Worm (Caenorhabditis elegans): ENCODE measurements around the gene C18H7.1.

Gene C18H7.1

ce11 chrIV:606055-606454 lies 9.3 kb upstream of the C18H7.1 start, which contains the start of gene inx-18:
TSS of gene inx-18 (plus strand) at chrIV:606355.
- TF ChIP-seq elt-3 (tag; optimal IDR thresholded peaks at IDR 0.05) (no peak), ham-2 (GFP tag; optimal IDR thresholded peaks at IDR 0.05) (no peak), ceh-43 (GFP tag; optimal IDR thresholded peaks at IDR 0.05) (no peak), hlh-1 (tag; optimal IDR thresholded peaks at IDR 0.05) (peak; percentile 67), pha-4 (tag; optimal IDR thresholded peaks at IDR 0.05) (no peak), blmp-1 (tag; optimal IDR thresholded peaks at IDR 0.05) (no peak)

ce11 chrIV:607628-608027 lies 7.7 kb upstream of the C18H7.1 start:
- peak; percentile 63 for TF ChIP-seq unc-120 (tag; optimal IDR thresholded peaks at IDR 0.05; ENCODE audit: poor library complexity, severe bottlenecking)
- peak; percentile 89 for TF ChIP-seq hlh-1 (tag; optimal IDR thresholded peaks at IDR 0.05)
- peak; percentile 60 for TF ChIP-seq unc-62 (GFP tag; optimal IDR thresholded peaks at IDR 0.05)
- no peak for TF ChIP-seq ham-2 (GFP tag; optimal IDR thresholded peaks at IDR 0.05)

- TF ChIP-seq ceh-43 (GFP tag; optimal IDR thresholded peaks at IDR 0.05) (no peak), sem-2 (GFP tag; optimal IDR thresholded peaks at IDR 0.05) (no peak), mep-1 (tag; optimal IDR thresholded peaks at IDR 0.05) (no peak), snpc-4 (tag; optimal IDR thresholded peaks at IDR 0.05) (no peak), hlh-1 (tag; optimal IDR thresholded peaks at IDR 0.05) (no peak), ces-1 (GFP tag; optimal IDR thresholded peaks at IDR 0.05) (no peak), tbx-8 (GFP tag; optimal IDR thresholded peaks at IDR 0.05) (no peak)
Measured at ce11 chrIV:613155-613554, 2.2 kb upstream of the C18H7.1 start.

- TF ChIP-seq ceh-83 (GFP tag; optimal IDR thresholded peaks at IDR 0.05) (no peak), lin-13 (tag; optimal IDR thresholded peaks at IDR 0.05) (no peak)
Measured at ce11 chrIV:619766-620165, 4.4 kb downstream of the C18H7.1 start.

ce11 chrIV:620324-620723 lies 5.0 kb downstream of the C18H7.1 start:
- TF ChIP-seq ztf-11 (tag; optimal IDR thresholded peaks at IDR 0.05): peak; percentile 21
- peak; percentile 28 for TF ChIP-seq ces-1 (GFP tag; optimal IDR thresholded peaks at IDR 0.05)
- TF ChIP-seq nhr-237 (tag; optimal IDR thresholded peaks at IDR 0.05): peak; percentile 8
- no peak for TF ChIP-seq unc-39 (tag; optimal IDR thresholded peaks at IDR 0.05)
- TF ChIP-seq mls-2 (tag; optimal IDR thresholded peaks at IDR 0.05): peak; percentile 78
- no peak for TF ChIP-seq elt-3 (tag; optimal IDR thresholded peaks at IDR 0.05)
- no peak for TF ChIP-seq mab-5 (tag; optimal IDR thresholded peaks at IDR 0.05)
- TF ChIP-seq elt-1 (tag; optimal IDR thresholded peaks at IDR 0.05; ENCODE audit: borderline replicate concordance, insufficient read depth): no peak
- peak; percentile 68 for TF ChIP-seq ham-2 (GFP tag; optimal IDR thresholded peaks at IDR 0.05)
- peak; percentile 86 for TF ChIP-seq M03D4.4 (tag; optimal IDR thresholded peaks at IDR 0.05)
- peak; percentile 72 for TF ChIP-seq tbx-8 (GFP tag; optimal IDR thresholded peaks at IDR 0.05)
- no peak for TF ChIP-seq nhr-12 (tag; optimal IDR thresholded peaks at IDR 0.05)
- TF ChIP-seq mep-1 (tag; optimal IDR thresholded peaks at IDR 0.05): peak; percentile 29
- peak; percentile 5 for TF ChIP-seq unc-62 (GFP tag; optimal IDR thresholded peaks at IDR 0.05)
- TF ChIP-seq sptf-1 (tag; optimal IDR thresholded peaks at IDR 0.05): peak; percentile 91
- peak; percentile 69 for TF ChIP-seq bed-3 (GFP tag; optimal IDR thresholded peaks at IDR 0.05)
- TF ChIP-seq nhr-2 (tag; optimal IDR thresholded peaks at IDR 0.05): no peak
- peak; percentile 26 for TF ChIP-seq pha-4 (tag; optimal IDR thresholded peaks at IDR 0.05)
- TF ChIP-seq ceh-83 (GFP tag; optimal IDR thresholded peaks at IDR 0.05): peak; percentile 85
- peak; percentile 61 for TF ChIP-seq sem-2 (GFP tag; optimal IDR thresholded peaks at IDR 0.05)
- TF ChIP-seq lin-13 (tag; optimal IDR thresholded peaks at IDR 0.05): no peak
- TF ChIP-seq unc-120 (tag; optimal IDR thresholded peaks at IDR 0.05; ENCODE audit: poor library complexity, severe bottlenecking): peak; percentile 76
- TF ChIP-seq lsy-2 (tag; optimal IDR thresholded peaks at IDR 0.05): peak; percentile 2
- peak; percentile 74 for TF ChIP-seq ceh-43 (GFP tag; optimal IDR thresholded peaks at IDR 0.05)
- peak; percentile 70 for TF ChIP-seq flh-1 (GFP tag; optimal IDR thresholded peaks at IDR 0.05)
- peak; percentile 20 for TF ChIP-seq nhr-28 (tag; optimal IDR thresholded peaks at IDR 0.05)
- peak; percentile 82 for TF ChIP-seq drap-1 (GFP tag; optimal IDR thresholded peaks at IDR 0.05)
- TF ChIP-seq snpc-4 (tag; optimal IDR thresholded peaks at IDR 0.05): no peak
- TF ChIP-seq zip-8 (tag; optimal IDR thresholded peaks at IDR 0.05): no peak
- peak; percentile 81 for TF ChIP-seq lin-32 (GFP tag; optimal IDR thresholded peaks at IDR 0.05)
- no peak for TF ChIP-seq ceh-39 (tag; optimal IDR thresholded peaks at IDR 0.05)
- TF ChIP-seq blmp-1 (tag; optimal IDR thresholded peaks at IDR 0.05): no peak
- TF ChIP-seq nhr-76 (tag; optimal IDR thresholded peaks at IDR 0.05): no peak
- TF ChIP-seq hlh-1 (tag; optimal IDR thresholded peaks at IDR 0.05): no peak
- peak; percentile 76 for TF ChIP-seq cnd-1 (tag; optimal IDR thresholded peaks at IDR 0.05)

Data from whole organism, mixed stage, embryonic.